Fruit fly (Drosophila melanogaster) whole organism, embryonic: ENCODE results near the gene ZnT86D.

Experiments used
- Abd-B ChIP-seq: fragments of 200-800 bp; sonication (Bioruptor generic); optimal IDR thresholded peaks from 2 replicates; lab custom pipeline; 2018; ENCODE audit warnings: missing biosample characterization, mild to moderate bottlenecking, missing genetic modification characterization, moderate library complexity
- Adf1 ChIP-seq: fragments of 200-800 bp; sonication (Bioruptor generic); IDR thresholded peaks from 2 replicates; pipeline ENCODE4 v1.3.6; 2022; ENCODE audit warnings: missing biosample characterization, missing genetic modification characterization
- B-H2 ChIP-seq: fragments of 200-800 bp; sonication (Bioruptor generic); optimal IDR thresholded peaks from 2 replicates; lab custom pipeline; 2018; ENCODE audit warnings: missing biosample characterization, mild to moderate bottlenecking, missing genetic modification characterization
- Bteb2 ChIP-seq: fragments of 200-800 bp; sonication (Bioruptor generic); optimal IDR thresholded peaks from 2 replicates; lab custom pipeline; 2016; ENCODE audit warnings: missing biosample characterization, missing genetic modification characterization
- CG10543 ChIP-seq: fragments of 200-800 bp; sonication (Bioruptor generic); optimal IDR thresholded peaks from 3 replicates; lab custom pipeline; 2017; ENCODE audit warnings: missing biosample characterization, mild to moderate bottlenecking, missing genetic modification characterization, moderate library complexity
- CG12236 ChIP-seq: fragments of 200-800 bp; sonication (Bioruptor generic); optimal IDR thresholded peaks from 2 replicates; lab custom pipeline; 2016; ENCODE audit warnings: missing biosample characterization, missing genetic modification characterization
- CG14965 ChIP-seq: fragments of 200-800 bp; sonication (Bioruptor generic); optimal IDR thresholded peaks from 2 replicates; lab custom pipeline; 2016; ENCODE audit warnings: missing biosample characterization, missing genetic modification characterization, borderline replicate concordance
- CG16815 ChIP-seq: fragments of 200-800 bp; sonication (Bioruptor generic); optimal IDR thresholded peaks from 3 replicates; lab custom pipeline; 2017; ENCODE audit warnings: missing biosample characterization, mild to moderate bottlenecking, missing genetic modification characterization
- CG17829 ChIP-seq: fragments of 200-800 bp; optimal IDR thresholded peaks from 2 replicates; lab custom pipeline; 2019; ENCODE audit warnings: missing biosample characterization, mild to moderate bottlenecking, missing genetic modification characterization, moderate library complexity
- CG18011 ChIP-seq: fragments of 200-800 bp; sonication (Bioruptor generic); optimal IDR thresholded peaks from 2 replicates; lab custom pipeline; 2017; ENCODE audit warnings: missing biosample characterization, missing genetic modification characterization, mild to moderate bottlenecking, moderate library complexity, missing genotype
- CG2875 ChIP-seq: fragments of 200-800 bp; sonication (Bioruptor generic); optimal IDR thresholded peaks from 2 replicates; lab custom pipeline; 2017; ENCODE audit warnings: missing biosample characterization, mild to moderate bottlenecking, missing genetic modification characterization, missing genetic modification reagents
- CG31441 ChIP-seq: fragments of 200-800 bp; sonication (Bioruptor generic); IDR thresholded peaks from 2 replicates; pipeline ENCODE4 v1.3.6; 2022; ENCODE audit warnings: missing biosample characterization, missing genetic modification characterization
- CG33213 ChIP-seq: fragments of 200-800 bp; sonication (Bioruptor generic); optimal IDR thresholded peaks from 3 replicates; lab custom pipeline; 2016; ENCODE audit warnings: missing biosample characterization, missing genetic modification characterization
- CG34376 ChIP-seq: fragments of 200-800 bp; sonication (Bioruptor generic); optimal IDR thresholded peaks from 2 replicates; lab custom pipeline; 2018; ENCODE audit warnings: missing biosample characterization, mild to moderate bottlenecking, missing genetic modification characterization
- CG4404 ChIP-seq: fragments of 200-800 bp; sonication (Bioruptor generic); IDR thresholded peaks from 2 replicates; pipeline ENCODE4 v1.3.6; 2022; ENCODE audit warnings: missing biosample characterization, missing genetic modification characterization
- CG4424 ChIP-seq: fragments of 200-800 bp; sonication (Bioruptor generic); optimal IDR thresholded peaks from 3 replicates; lab custom pipeline; 2016; ENCODE audit warnings: missing biosample characterization, missing genetic modification characterization
- CG6272 ChIP-seq: fragments of 200-800 bp; sonication (Bioruptor generic); IDR thresholded peaks from 2 replicates; pipeline ENCODE4 v1.3.6; 2022; ENCODE audit warnings: missing biosample characterization, missing genetic modification characterization
- CG7271 ChIP-seq: fragments of 200-800 bp; sonication (Bioruptor generic); optimal IDR thresholded peaks from 2 replicates; lab custom pipeline; 2018; ENCODE audit warnings: missing biosample characterization, mild to moderate bottlenecking, missing genetic modification characterization, moderate library complexity
- CG9437 ChIP-seq: fragments of 200-800 bp; sonication (Bioruptor generic); optimal IDR thresholded peaks from 2 replicates; lab custom pipeline; 2018; ENCODE audit warnings: missing biosample characterization, mild to moderate bottlenecking, missing genetic modification characterization
- CG9609 ChIP-seq: fragments of 200-800 bp; sonication (Bioruptor generic); optimal IDR thresholded peaks from 3 replicates; lab custom pipeline; 2016; ENCODE audit warnings: missing biosample characterization, missing genetic modification characterization
- CoRest ChIP-seq: fragments of 200-800 bp; sonication (Bioruptor generic); optimal IDR thresholded peaks from 3 replicates; lab custom pipeline; 2018; ENCODE audit warnings: missing biosample characterization, mild to moderate bottlenecking, missing genetic modification characterization, moderate library complexity
- D19B ChIP-seq: fragments of 200-800 bp; sonication (Bioruptor generic); optimal IDR thresholded peaks from 2 replicates; lab custom pipeline; 2017; ENCODE audit warnings: missing biosample characterization, mild to moderate bottlenecking, missing genetic modification characterization
- Dbx ChIP-seq: fragments of 200-800 bp; sonication (Bioruptor generic); IDR thresholded peaks from 3 replicates; pipeline ENCODE4 v1.3.6; 2022; ENCODE audit warnings: missing biosample characterization, missing genetic modification characterization
- Dip3 ChIP-seq: fragments of 200-800 bp; sonication (Bioruptor generic); optimal IDR thresholded peaks from 3 replicates; lab custom pipeline; 2016; ENCODE audit warnings: missing biosample characterization, missing genetic modification characterization
- Drgx ChIP-seq: fragments of 200-800 bp; sonication (Bioruptor generic); IDR thresholded peaks from 2 replicates; pipeline ENCODE4 v1.3.6; 2022; ENCODE audit warnings: missing biosample characterization, missing genetic modification characterization
- E2f1 ChIP-seq: fragments of 200-800 bp; sonication (Bioruptor generic); IDR thresholded peaks from 2 replicates; pipeline ENCODE4 v1.3.6; 2022; ENCODE audit warnings: missing biosample characterization, missing genetic modification characterization
- Eip74EF ChIP-seq, 2 experiments: fragments of 200-800 bp in 1 of 2; fragments of >200 bp in 1 of 2; sonication (Bioruptor generic) in 1 of 2; optimal IDR thresholded peaks; 2 replicates each; lab custom pipeline; 2017 to 2019; ENCODE audit warnings: missing biosample characterization in 2 of 2, missing genetic modification characterization in 2 of 2, mild to moderate bottlenecking in 1 of 2, moderate library complexity in 1 of 2
- GATAe ChIP-seq: fragments of 200-800 bp; sonication (Bioruptor generic); conservative IDR thresholded peaks from 2 replicates; pipeline ENCODE4 v1.3.6; 2022; ENCODE audit warnings: missing biosample characterization, missing genetic modification characterization
- HHEX ChIP-seq: fragments of 200-800 bp; sonication (Bioruptor generic); optimal IDR thresholded peaks from 3 replicates; lab custom pipeline; 2017; ENCODE audit warnings: missing biosample characterization, mild to moderate bottlenecking, missing genetic modification characterization, missing genetic modification reagents
- Hr39 ChIP-seq: fragments of >200 bp; optimal IDR thresholded peaks from 2 replicates; lab custom pipeline; 2017
- MBD-R2 ChIP-seq: fragments of 200-800 bp; sonication (Bioruptor generic); IDR thresholded peaks from 2 replicates; pipeline ENCODE4 v1.3.6; 2022; ENCODE audit warnings: missing biosample characterization, missing genetic modification characterization
- Max ChIP-seq: fragments of 200-800 bp; sonication (Bioruptor generic); optimal IDR thresholded peaks from 2 replicates; lab custom pipeline; 2016; ENCODE audit warnings: missing biosample characterization, mild to moderate bottlenecking, missing genetic modification characterization
- Nf-YA ChIP-seq: fragments of 200-800 bp; sonication (Bioruptor generic); IDR thresholded peaks from 2 replicates; pipeline ENCODE4 v1.3.6; 2022; ENCODE audit warnings: missing biosample characterization, missing genetic modification characterization
- NfI ChIP-seq: fragments of 200-800 bp; sonication (Bioruptor generic); optimal IDR thresholded peaks from 3 replicates; lab custom pipeline; 2018; ENCODE audit warnings: missing biosample characterization, mild to moderate bottlenecking, missing genetic modification characterization, moderate library complexity
- Oli ChIP-seq: fragments of 200-800 bp; sonication (Bioruptor generic); optimal IDR thresholded peaks from 2 replicates; lab custom pipeline; 2018; ENCODE audit warnings: missing biosample characterization, mild to moderate bottlenecking, missing genetic modification characterization, moderate library complexity
- Taf1 ChIP-seq: fragments of 200-800 bp; sonication (Bioruptor generic); IDR thresholded peaks from 2 replicates; pipeline ENCODE4 v1.3.6; 2022; ENCODE audit warnings: missing biosample characterization, missing genetic modification characterization
- btn ChIP-seq: fragments of 200-800 bp; sonication (Bioruptor generic); optimal IDR thresholded peaks from 2 replicates; lab custom pipeline; 2016; ENCODE audit warnings: missing biosample characterization, missing genetic modification characterization
- exex ChIP-seq: fragments of 200-800 bp; sonication (Bioruptor generic); optimal IDR thresholded peaks from 4 replicates; lab custom pipeline; 2018; ENCODE audit warnings: missing biosample characterization, mild to moderate bottlenecking, missing genetic modification characterization, moderate library complexity
- ftz-f1 ChIP-seq: fragments of 200-800 bp; sonication (Bioruptor generic); optimal IDR thresholded peaks from 2 replicates; lab custom pipeline; 2016; ENCODE audit warnings: missing biosample characterization, missing genetic modification characterization
- h ChIP-seq: fragments of >200 bp; optimal IDR thresholded peaks from 2 replicates; lab custom pipeline; 2017
- ham ChIP-seq: fragments of 200-800 bp; sonication (Bioruptor generic); IDR thresholded peaks from 2 replicates; pipeline ENCODE4 v1.3.6; 2022; ENCODE audit warnings: missing biosample characterization, missing genetic modification characterization
- hb ChIP-seq: fragments of 200-800 bp; sonication (Bioruptor generic); IDR thresholded peaks from 3 replicates; pipeline ENCODE4 v1.3.6; 2022; ENCODE audit warnings: missing biosample characterization, missing genetic modification characterization; ENCODE audit not compliant: partially characterized antibody
- hbn ChIP-seq: fragments of 200-800 bp; sonication (Bioruptor generic); IDR thresholded peaks from 2 replicates; pipeline ENCODE4 v1.3.6; 2022; ENCODE audit warnings: missing biosample characterization, missing genetic modification characterization; ENCODE audit not compliant: partially characterized antibody
- klu ChIP-seq: fragments of 200-800 bp; sonication (Bioruptor generic); IDR thresholded peaks from 2 replicates; pipeline ENCODE4 v1.3.6; 2022; ENCODE audit warnings: missing biosample characterization, missing genetic modification characterization
- luna ChIP-seq: fragments of 200-800 bp; sonication (Bioruptor generic); optimal IDR thresholded peaks from 2 replicates; lab custom pipeline; 2016; ENCODE audit warnings: missing biosample characterization, missing genetic modification characterization
- org-1 ChIP-seq: fragments of 200-800 bp; sonication (Bioruptor generic); optimal IDR thresholded peaks from 2 replicates; lab custom pipeline; 2017; ENCODE audit warnings: missing biosample characterization, missing genetic modification characterization
- phol ChIP-seq: fragments of 200-800 bp; sonication (Bioruptor generic); optimal IDR thresholded peaks from 3 replicates; lab custom pipeline; 2018; ENCODE audit warnings: missing biosample characterization, mild to moderate bottlenecking, missing genetic modification characterization, moderate library complexity
- shn ChIP-seq: fragments of 200-800 bp; sonication (Bioruptor generic); optimal IDR thresholded peaks from 3 replicates; lab custom pipeline; 2016; ENCODE audit warnings: missing biosample characterization, missing genetic modification characterization
- sob ChIP-seq: fragments of 200-800 bp; sonication (Bioruptor generic); IDR thresholded peaks from 2 replicates; pipeline ENCODE4 v1.3.6; 2022; ENCODE audit warnings: missing biosample characterization, missing genetic modification characterization
- wek ChIP-seq: fragments of 200-800 bp; sonication (Bioruptor generic); optimal IDR thresholded peaks from 3 replicates; lab custom pipeline; 2018; ENCODE audit warnings: missing biosample characterization, mild to moderate bottlenecking, missing genetic modification characterization, moderate library complexity

ZnT86D gene

dm6 chr3R:11211291-11212061 lies 2.9 kb downstream of the ZnT86D start (continued):
- peak; percentile 6 for TF ChIP-seq org-1 (GFP tag; lab: Kevin White, UChicago)
- TF ChIP-seq CG6272 = peak; percentile 54; the same call in 1 of the 2 replicates
- TF ChIP-seq CG31441 (GFP tag; lab: Robert Waterston, UW) = peak; percentile 62
- no peak; the same call in 1 of the 2 replicates for TF ChIP-seq MBD-R2 (GFP tag; lab: Robert Waterston, UW)
- TF ChIP-seq Dbx (GFP tag; lab: Robert Waterston, UW) = peak; percentile 78
- TF ChIP-seq CG9609 (GFP tag; lab: Kevin White, UChicago) = peak; percentile 62
- TF ChIP-seq ftz-f1 = peak; percentile 60
- TF ChIP-seq Adf1 (GFP tag; lab: Robert Waterston, UW) = peak; percentile 33; the same call in 1 of the 2 replicates
- peak; percentile 73 for TF ChIP-seq NfI
- peak; percentile 64 for TF ChIP-seq phol (tag; lab: Kevin White, UChicago)
- TF ChIP-seq Hr39 (lab: Kevin White, UChicago) = no peak
- peak; percentile 60 for TF ChIP-seq klu
- peak; percentile 69 for TF ChIP-seq sob (GFP tag; lab: Robert Waterston, UW)
- peak; percentile 37; the same call in 1 of the 2 replicates for TF ChIP-seq CG4404 (GFP tag; lab: Robert Waterston, UW)
- peak; percentile 49 for TF ChIP-seq exex
- peak; percentile 34 for TF ChIP-seq CG12236 (GFP tag; lab: Kevin White, UChicago)
- TF ChIP-seq CG16815 (GFP tag; lab: Kevin White, UChicago) = peak; percentile 55
- peak; percentile 67 for TF ChIP-seq Bteb2
- no peak for TF ChIP-seq hbn (GFP tag; lab: Robert Waterston, UW)
- peak; percentile 71 for TF ChIP-seq CG4424 (GFP tag; lab: Kevin White, UChicago)
- TF ChIP-seq CG14965 (GFP tag; lab: Kevin White, UChicago) = no peak
- peak; percentile 60 for TF ChIP-seq E2f1 (GFP tag; lab: Robert Waterston, UW)
- TF ChIP-seq btn (GFP tag; lab: Kevin White, UChicago) = no peak
- TF ChIP-seq CG7271 = no peak
- peak; percentile 56 for TF ChIP-seq Nf-YA (GFP tag; lab: Robert Waterston, UW)
- peak; percentile 58 for TF ChIP-seq Oli (tag; lab: Kevin White, UChicago)
- no peak for TF ChIP-seq hb
- peak; percentile 70 for TF ChIP-seq CG17829 (tag; lab: Kevin White, UChicago)
- TF ChIP-seq CG33213 (GFP tag; lab: Kevin White, UChicago) = peak; percentile 64
- peak; percentile 31 for TF ChIP-seq CG2875 (GFP tag; lab: Kevin White, UChicago)
- peak; percentile 57 for TF ChIP-seq D19B
- TF ChIP-seq Taf1 (GFP tag; lab: Robert Waterston, UW) = no peak; the same call in 1 of the 2 replicates
- no peak for TF ChIP-seq h
- no peak for TF ChIP-seq wek (GFP tag; lab: Kevin White, UChicago)
- peak; percentile 42 for TF ChIP-seq luna (GFP tag; lab: Kevin White, UChicago)
- peak; percentile 70 for TF ChIP-seq Drgx
- TF ChIP-seq Max (GFP tag; lab: Kevin White, UChicago) = peak; percentile 73
- peak; percentile 76 for TF ChIP-seq CG34376 (GFP tag; lab: Kevin White, UChicago)
- TF ChIP-seq ham (GFP tag; lab: Robert Waterston, UW) = no peak
- TF ChIP-seq GATAe (GFP tag; lab: Robert Waterston, UW) = no peak
- TF ChIP-seq CG18011 (GFP tag; lab: Kevin White, UChicago) = peak; percentile 5
- peak; percentile 76 for TF ChIP-seq Abd-B (GFP tag; lab: Kevin White, UChicago)
- TF ChIP-seq HHEX = peak; percentile 60
- peak; percentile 79 for TF ChIP-seq CoRest
- TF ChIP-seq CG10543 = peak; percentile 84
- TF ChIP-seq CG9437 = peak; percentile 37
- TF ChIP-seq Eip74EF (GFP tag; optimal IDR thresholded peaks at IDR 0.05; lab: Kevin White, UChicago) = peak in 1 of 2 experiments; percentile 8
- TF ChIP-seq shn (GFP tag; lab: Kevin White, UChicago) = peak; percentile 61
- TF ChIP-seq Dip3 (GFP tag; lab: Kevin White, UChicago) = peak; percentile 65
- TF ChIP-seq B-H2 = peak; percentile 56
